Worm (Caenorhabditis elegans): ENCODE results near the gene F21C10.3.

ce11 chrV:9108219-9108618 is 19.7 kb upstream of the F21C10.3 start, which contains the start of gene F21C10.18:
- TF ChIP-seq pbrm-1 (GFP tag; IDR thresholded peaks at IDR 0.05) (no peak), lin-35 (GFP tag; optimal IDR thresholded peaks at IDR 0.05) (no peak), let-526 (GFP tag; IDR thresholded peaks at IDR 0.05) (no peak), ztf-25 (GFP tag; IDR thresholded peaks at IDR 0.05) (no peak), egrh-3 (GFP tag; IDR thresholded peaks at IDR 0.05) (no peak)

Data from whole organism, young adult.